Worm (Caenorhabditis elegans): ENCODE data around the gene F15B10.3.

DNA sequence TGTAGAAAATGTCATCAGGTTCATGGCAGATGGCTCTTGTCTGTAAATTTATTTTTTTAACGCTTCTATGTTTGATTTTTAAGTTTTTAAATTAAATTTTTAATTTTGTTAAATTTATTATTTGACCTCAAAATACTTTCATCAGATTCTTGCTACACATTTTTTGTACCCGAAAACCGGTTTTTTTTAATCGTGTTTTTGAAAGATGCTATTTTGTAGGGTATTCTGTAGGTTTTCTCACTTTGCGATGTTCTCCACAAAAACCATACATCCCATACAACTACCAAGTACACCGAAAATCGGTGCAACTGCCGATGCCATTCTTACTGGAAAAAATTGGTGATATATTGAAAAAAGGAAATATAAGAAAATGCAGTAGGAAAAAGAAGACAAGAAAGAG lies 3.4 kb downstream of the F15B10.3 start, which contains the start of gene nstp-2:
- no peak for TF ChIP-seq hnd-1 (tag; optimal IDR thresholded peaks at IDR 0.05)
- TF ChIP-seq ama-1 (optimal IDR thresholded peaks at IDR 0.05), result no peak
- no peak for TF ChIP-seq hmg-4 (GFP tag; optimal IDR thresholded peaks at IDR 0.05)
- TF ChIP-seq tra-4 (tag; optimal IDR thresholded peaks at IDR 0.05), result no peak
- no peak for TF ChIP-seq scrt-1 (GFP tag; IDR thresholded peaks at IDR 0.05)
- TF ChIP-seq sea-1 (GFP tag; conservative IDR thresholded peaks at IDR 0.05), result no peak
- no peak for TF ChIP-seq flt-1 (GFP tag; IDR thresholded peaks at IDR 0.05)
- TF ChIP-seq ceh-13 (GFP tag; optimal IDR thresholded peaks at IDR 0.05), result no peak
- no peak for TF ChIP-seq F13C5.2 (tag; optimal IDR thresholded peaks at IDR 0.05)
- TF ChIP-seq ets-7 (tag; optimal IDR thresholded peaks at IDR 0.05), result no peak
- TF ChIP-seq B0310.2 (tag; optimal IDR thresholded peaks at IDR 0.05), result no peak

Measured in whole organism, early embryonic.